Worm (Caenorhabditis elegans): ENCODE data around the gene C25G6.3.

ce11 chrX:1222391-1222790 is 16.3 kb downstream of the C25G6.3 start:
- no peak for TF ChIP-seq lir-3 (tag; optimal IDR thresholded peaks at IDR 0.05; ENCODE audit: poor library complexity)
- no peak for TF ChIP-seq ceh-82 (tag; optimal IDR thresholded peaks at IDR 0.05)
- no peak for TF ChIP-seq blmp-1 (tag; optimal IDR thresholded peaks at IDR 0.05)
- no peak for TF ChIP-seq nhr-28 (tag; optimal IDR thresholded peaks at IDR 0.05)
- TF ChIP-seq aha-1 (tag; optimal IDR thresholded peaks at IDR 0.05), result no peak
- no peak for TF ChIP-seq mdl-1 (tag; optimal IDR thresholded peaks at IDR 0.05)
- TF ChIP-seq snpc-4 (tag; optimal IDR thresholded peaks at IDR 0.05), result no peak

Data from whole organism, L1 larva.